Worm (Caenorhabditis elegans) whole organism, L1 larva: ENCODE results near the gene cnnm-3.

ENCODE experiments used
- C04F5.9 ChIP-seq: sonication (generic microtip); optimal IDR thresholded peaks from 2 replicates; lab custom pipeline; 2016; ENCODE audit warnings: missing genetic modification characterization, missing compliant biosample characterization
- C16A3.4 ChIP-seq: fragments of 150-350 bp; optimal IDR thresholded peaks from 2 replicates; lab custom pipeline; 2014; ENCODE audit warnings: missing biosample characterization, missing genetic modification characterization
- Y116A8C.19 ChIP-seq: sonication (generic microtip); optimal IDR thresholded peaks from 2 replicates; lab custom pipeline; 2016; ENCODE audit warnings: missing compliant biosample characterization, missing genetic modification characterization, borderline replicate concordance
- ama-1 ChIP-seq: fragments of 150-350 bp; optimal IDR thresholded peaks from 2 replicates; lab custom pipeline; 2014
- blmp-1 ChIP-seq: fragments of 150-350 bp; optimal IDR thresholded peaks from 2 replicates; lab custom pipeline; 2014; ENCODE audit warnings: missing biosample characterization, missing genetic modification characterization
- ceh-63 ChIP-seq: fragments of 200-800 bp; sonication (Bioruptor generic); optimal IDR thresholded peaks from 2 replicates; lab custom pipeline; 2018; ENCODE audit warnings: mild to moderate bottlenecking, missing genetic modification characterization, missing compliant biosample characterization
- ceh-82 ChIP-seq, 3 experiments: fragments of 150-350 bp in 1 of 3; sonication (generic microtip) in 2 of 3; optimal IDR thresholded peaks; 2 replicates each; lab custom pipeline; 2014 to 2017; ENCODE audit warnings: missing biosample characterization in 3 of 3, missing genetic modification characterization in 3 of 3
- efl-1 ChIP-seq, 4 experiments: fragments of 150-350 bp; optimal IDR thresholded peaks in 3 of 4; peaks in 1 of 4; 1 replicate in 1 of 4; 2 replicates in 3 of 4; lab custom pipeline; 2014; ENCODE audit warnings: missing biosample characterization in 2 of 4, missing genetic modification characterization in 2 of 4, missing genetic modification reagents in 2 of 4
- egl-13 ChIP-seq: sonication (generic microtip); optimal IDR thresholded peaks from 2 replicates; lab custom pipeline; 2016; ENCODE audit warnings: missing genotype, missing genetic modification reagents, missing genetic modification characterization, missing compliant biosample characterization
- egl-27 ChIP-seq, 2 experiments: fragments of 150-350 bp in 1 of 2; sonication (generic microtip); optimal IDR thresholded peaks; 3 replicates each; lab custom pipeline; 2017 to 2018; ENCODE audit warnings: missing biosample characterization in 2 of 2, missing genetic modification characterization in 2 of 2, missing genetic modification reagents in 2 of 2
- ets-5 ChIP-seq: fragments of 200-800 bp; sonication (Bioruptor generic); IDR thresholded peaks from 2 replicates; pipeline ENCODE4 v1.3.6; 2022; ENCODE audit warnings: missing genetic modification characterization, missing compliant biosample characterization
- fkh-8 ChIP-seq: sonication (generic microtip); optimal IDR thresholded peaks from 2 replicates; lab custom pipeline; 2016; ENCODE audit warnings: mild to moderate bottlenecking, missing genetic modification characterization, missing compliant biosample characterization
- grh-1 ChIP-seq: fragments of 200-800 bp; sonication (Bioruptor generic); IDR thresholded peaks from 2 replicates; pipeline ENCODE4 v1.3.6; 2022; ENCODE audit warnings: missing genetic modification reagents, missing genetic modification characterization, missing compliant biosample characterization
- hlh-17 ChIP-seq: fragments of 200-800 bp; sonication (Bioruptor generic); optimal IDR thresholded peaks from 2 replicates; lab custom pipeline; 2018; ENCODE audit warnings: missing genetic modification characterization, mild to moderate bottlenecking, missing compliant biosample characterization, moderate library complexity, borderline replicate concordance
- hlh-4 ChIP-seq: sonication (generic microtip); optimal IDR thresholded peaks from 2 replicates; lab custom pipeline; 2016; ENCODE audit warnings: mild to moderate bottlenecking, missing genetic modification characterization, missing compliant biosample characterization
- hpl-2 ChIP-seq: fragments of 150-350 bp; optimal IDR thresholded peaks from 2 replicates; lab custom pipeline; 2014; ENCODE audit warnings: missing biosample characterization, missing genetic modification reagents, missing genetic modification characterization
- jun-1 ChIP-seq: fragments of 150-350 bp; optimal IDR thresholded peaks from 2 replicates; lab custom pipeline; 2014; ENCODE audit warnings: missing biosample characterization, missing genetic modification reagents, missing genetic modification characterization
- lin-13 ChIP-seq: fragments of 150-350 bp; optimal IDR thresholded peaks from 2 replicates; lab custom pipeline; 2014; ENCODE audit warnings: missing biosample characterization, missing genetic modification reagents, missing genetic modification characterization
- lin-15B ChIP-seq: fragments of 150-350 bp; sonication (generic microtip); optimal IDR thresholded peaks from 3 replicates; lab custom pipeline; 2014; ENCODE audit warnings: missing biosample characterization, missing genetic modification characterization
- lin-39 ChIP-seq: fragments of 150-350 bp; optimal IDR thresholded peaks from 2 replicates; lab custom pipeline; 2014; ENCODE audit warnings: missing biosample characterization, missing genetic modification reagents, missing genetic modification characterization
- lir-3 ChIP-seq: sonication (generic microtip); optimal IDR thresholded peaks from 2 replicates; lab custom pipeline; 2016; ENCODE audit warnings: mild to moderate bottlenecking, missing genetic modification characterization, moderate library complexity, missing compliant biosample characterization; ENCODE audit not compliant: poor library complexity
- lsy-2 ChIP-seq, 2 experiments: fragments of 150-350 bp; optimal IDR thresholded peaks; 2 replicates each; lab custom pipeline; 2014; ENCODE audit warnings: missing biosample characterization in 2 of 2, missing genetic modification characterization in 2 of 2
- mdl-1 ChIP-seq, 2 experiments: fragments of 150-350 bp; optimal IDR thresholded peaks; 2 replicates each; lab custom pipeline; 2014 to 2017; ENCODE audit warnings: missing biosample characterization in 2 of 2, missing genetic modification characterization in 2 of 2, inconsistent platforms in 1 of 2
- mep-1 ChIP-seq: fragments of 150-350 bp; optimal IDR thresholded peaks from 2 replicates; lab custom pipeline; 2014; ENCODE audit warnings: missing biosample characterization, missing genetic modification characterization
- nhr-12 ChIP-seq: sonication (generic microtip); optimal IDR thresholded peaks from 2 replicates; lab custom pipeline; 2017; ENCODE audit warnings: missing biosample characterization, missing genetic modification characterization
- nhr-19 ChIP-seq: fragments of 200-800 bp; sonication (Bioruptor generic); conservative IDR thresholded peaks from 2 replicates; pipeline ENCODE4 v1.3.6; 2022; ENCODE audit warnings: missing genetic modification characterization, missing compliant biosample characterization
- nhr-20 ChIP-seq: sonication (generic microtip); optimal IDR thresholded peaks from 2 replicates; lab custom pipeline; 2016; ENCODE audit warnings: mild to moderate bottlenecking, missing genetic modification characterization, missing compliant biosample characterization
- nhr-71 ChIP-seq: sonication (generic microtip); optimal IDR thresholded peaks from 2 replicates; lab custom pipeline; 2016; ENCODE audit warnings: mild to moderate bottlenecking, missing genetic modification characterization, moderate library complexity, missing compliant biosample characterization
- nhr-76 ChIP-seq: sonication (generic microtip); optimal IDR thresholded peaks from 2 replicates; lab custom pipeline; 2017; ENCODE audit warnings: missing biosample characterization, missing genetic modification characterization
- nhr-85 ChIP-seq: sonication (generic microtip); peaks from one replicate; lab custom pipeline; 2016; ENCODE audit warnings: missing genetic modification characterization, inconsistent platforms, missing compliant biosample characterization
- nhr-90 ChIP-seq: sonication (generic microtip); optimal IDR thresholded peaks from 2 replicates; lab custom pipeline; 2016; ENCODE audit warnings: mild to moderate bottlenecking, missing genetic modification characterization, missing compliant biosample characterization; ENCODE audit not compliant: poor library complexity
- pqm-1 ChIP-seq: sonication (generic microtip); optimal IDR thresholded peaks from 3 replicates; lab custom pipeline; 2017; ENCODE audit warnings: missing biosample characterization, missing genetic modification characterization
- snpc-4 ChIP-seq: fragments of 150-350 bp; optimal IDR thresholded peaks from 2 replicates; lab custom pipeline; 2014; ENCODE audit warnings: missing biosample characterization, missing genetic modification characterization
- snu-23 ChIP-seq: sonication (generic microtip); optimal IDR thresholded peaks from 2 replicates; lab custom pipeline; 2016; ENCODE audit warnings: missing genetic modification characterization, missing compliant biosample characterization
- sptf-1 ChIP-seq: fragments of 150-350 bp; optimal IDR thresholded peaks from 2 replicates; lab custom pipeline; 2014; ENCODE audit warnings: missing biosample characterization, missing genetic modification characterization
- sup-37 ChIP-seq: fragments of 200-800 bp; sonication (Bioruptor generic); optimal IDR thresholded peaks from 2 replicates; lab custom pipeline; 2018; ENCODE audit warnings: mild to moderate bottlenecking, missing genetic modification characterization, missing compliant biosample characterization
- tbx-2 ChIP-seq: sonication (generic microtip); optimal IDR thresholded peaks from 2 replicates; lab custom pipeline; 2016; ENCODE audit warnings: missing genetic modification characterization, missing compliant biosample characterization
- unc-30 ChIP-seq: sonication (generic microtip); optimal IDR thresholded peaks from 2 replicates; lab custom pipeline; 2017; ENCODE audit warnings: missing biosample characterization, missing genetic modification characterization
- unc-62 ChIP-seq: fragments of 150-350 bp; optimal IDR thresholded peaks from 2 replicates; lab custom pipeline; 2014; ENCODE audit warnings: missing biosample characterization, missing genetic modification reagents, missing genetic modification characterization
- unc-86 ChIP-seq: sonication (generic microtip); optimal IDR thresholded peaks from 2 replicates; lab custom pipeline; 2016; ENCODE audit warnings: missing genetic modification characterization, missing compliant biosample characterization
- unc-98 ChIP-seq: fragments of 200-800 bp; sonication (Bioruptor generic); IDR thresholded peaks from 2 replicates; pipeline ENCODE4 v1.3.6; 2022; ENCODE audit warnings: missing genetic modification characterization, missing compliant biosample characterization
- xbp-1 ChIP-seq: sonication (generic microtip); optimal IDR thresholded peaks from 2 replicates; lab custom pipeline; 2016; ENCODE audit warnings: missing genetic modification characterization, missing compliant biosample characterization
- zip-4 ChIP-seq: fragments of 200-800 bp; sonication (Bioruptor generic); optimal IDR thresholded peaks from 2 replicates; lab custom pipeline; 2018; ENCODE audit warnings: mild to moderate bottlenecking, missing genetic modification characterization, moderate library complexity, missing compliant biosample characterization

cnnm-3 gene

DNA sequence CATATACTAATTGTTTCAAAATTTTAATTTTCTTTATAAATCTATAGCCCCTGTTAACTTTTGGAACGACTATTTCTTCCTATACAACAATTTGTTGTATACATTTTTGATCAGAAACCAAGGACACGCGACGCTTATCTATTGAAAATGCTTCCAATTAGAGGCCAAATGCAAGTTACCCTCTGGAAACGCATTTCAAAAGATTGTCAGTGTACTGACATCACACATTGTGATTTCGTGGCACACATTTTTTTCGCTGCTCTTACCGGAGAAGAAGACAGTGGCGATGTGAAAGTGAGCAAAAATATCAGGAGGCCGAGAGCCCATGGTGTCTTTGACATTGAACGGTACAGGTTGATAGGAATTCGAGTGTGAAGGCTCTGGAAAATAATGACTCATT lies at the start of gene cnnm-3:
Gene cnnm-3 (minus strand): TSS at position 382 of the 400 bp plus-strand sequence.
- TF ChIP-seq jun-1 (tag; lab: Kevin White, UChicago) (no peak), sup-37 (no peak), unc-62 (GFP tag; lab: Kevin White, UChicago) (no peak), lin-13 (GFP tag; lab: Kevin White, UChicago) (no peak), nhr-85 (no peak), egl-13 (tag; lab: Kevin White, UChicago) (no peak), nhr-12 (tag; lab: Kevin White, UChicago) (no peak), tbx-2 (no peak), snpc-4 (tag; lab: Kevin White, UChicago) (no peak), nhr-19 (GFP tag; lab: Robert Waterston, UW) (no peak), lsy-2 (tag; optimal IDR thresholded peaks at IDR 0.05; lab: Kevin White, UChicago) (no peak), ama-1 (no peak), fkh-8 (tag; lab: Kevin White, UChicago) (no peak), ets-5 (GFP tag; lab: Robert Waterston, UW) (no peak), ceh-63 (no peak), xbp-1 (tag; lab: Kevin White, UChicago) (no peak), snu-23 (GFP tag; lab: Kevin White, UChicago) (no peak), grh-1 (GFP tag; lab: Robert Waterston, UW) (no peak)

ce11 chrX:3094304-3094703 lies 48.7 kb upstream of the cnnm-3 start, which contains the start of gene wrt-2:
Gene wrt-2, minus strand, starts transcription at chrX:3094349.
- TF ChIP-seq xbp-1 (tag; lab: Kevin White, UChicago) = no peak
- no peak for TF ChIP-seq unc-62 (GFP tag; lab: Kevin White, UChicago)
- TF ChIP-seq blmp-1 (tag; lab: Kevin White, UChicago) = peak; percentile 83
- TF ChIP-seq efl-1 (optimal IDR thresholded peaks at IDR 0.05; lab: Kevin White, UChicago) = no peak
- TF ChIP-seq efl-1 (GFP tag; optimal IDR thresholded peaks at IDR 0.05 in 1 of 2; lab: Kevin White, UChicago) = peak in 1 of 2 experiments; percentile 10
- no peak for TF ChIP-seq egl-27 (tag; optimal IDR thresholded peaks at IDR 0.05; lab: Kevin White, UChicago)
- no peak for TF ChIP-seq lin-39
- TF ChIP-seq hlh-17 (GFP tag; lab: Kevin White, UChicago) = no peak
- TF ChIP-seq nhr-71 = no peak
- no peak for TF ChIP-seq Y116A8C.19 (tag; lab: Kevin White, UChicago)
- no peak for TF ChIP-seq lin-15B
- TF ChIP-seq hlh-4 = no peak
- TF ChIP-seq ets-5 (GFP tag; lab: Robert Waterston, UW) = no peak

- peak; percentile 23 for TF ChIP-seq nhr-90 (tag; lab: Kevin White, UChicago)
- TF ChIP-seq nhr-12 (tag; lab: Kevin White, UChicago) = no peak
- peak; percentile 12 for TF ChIP-seq nhr-71
Measured at ce11 chrX:3092460-3092859, 46.8 kb upstream of the cnnm-3 start.

DNA sequence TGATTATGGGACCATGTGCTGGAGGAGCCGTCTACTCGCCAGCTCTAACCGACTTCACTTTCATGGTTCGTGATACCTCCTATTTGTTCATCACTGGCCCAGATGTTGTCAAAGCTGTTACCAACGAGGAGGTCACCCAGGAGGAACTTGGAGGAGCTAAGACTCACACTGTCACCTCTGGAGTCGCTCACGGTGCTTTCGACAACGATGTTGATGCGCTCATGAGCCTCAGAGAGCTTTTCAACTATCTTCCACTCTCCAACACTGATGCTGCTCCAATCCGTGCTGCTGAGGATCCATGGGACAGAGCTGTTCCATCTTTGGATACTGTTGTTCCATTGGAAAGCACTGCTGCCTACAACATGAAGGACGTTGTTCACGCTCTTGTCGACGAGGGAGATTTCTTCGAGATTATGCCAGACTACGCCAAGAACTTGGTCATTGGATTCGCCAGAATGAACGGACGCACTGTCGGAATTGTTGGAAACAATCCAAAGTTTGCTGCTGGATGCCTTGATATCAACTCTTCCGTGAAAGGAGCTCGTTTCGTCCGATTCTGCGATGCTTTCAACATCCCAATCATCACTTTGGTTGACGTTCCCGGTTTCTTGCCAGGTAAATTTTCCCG lies 45.6 kb upstream of the cnnm-3 start:
- TF ChIP-seq nhr-76 = no peak
- peak; percentile 6 for TF ChIP-seq nhr-85

DNA sequence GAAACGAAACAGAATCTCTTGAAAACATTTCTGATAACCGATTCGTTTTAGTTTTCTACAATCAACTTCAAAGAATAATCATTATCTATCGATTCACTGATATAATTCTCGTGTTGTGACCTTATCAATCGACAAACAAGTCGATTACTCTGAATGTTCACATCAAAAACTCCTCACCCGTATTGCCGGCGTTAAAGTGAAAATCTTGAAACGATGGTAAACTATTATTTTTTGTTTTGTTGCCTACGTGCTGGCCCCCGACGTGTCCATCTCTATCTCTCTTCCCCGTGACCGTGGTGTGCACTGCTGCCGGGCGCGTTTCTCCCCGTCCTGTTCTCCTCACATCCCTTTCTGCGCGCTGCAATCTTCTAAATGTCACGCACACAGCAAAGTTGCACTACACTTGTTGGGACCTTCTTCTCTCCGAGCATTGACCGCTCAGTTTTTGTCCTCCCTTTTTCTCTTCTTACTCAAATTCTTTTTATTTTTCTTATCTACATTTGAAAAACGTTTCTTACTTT lies 44.3 kb upstream of the cnnm-3 start:
- TF ChIP-seq nhr-19 (GFP tag; lab: Robert Waterston, UW) (peak; percentile 51; the same call in 1 of the 2 replicates), nhr-85 (peak; percentile 74), hpl-2 (GFP tag; lab: Kevin White, UChicago) (no peak), nhr-71 (peak; percentile 61), lir-3 (tag; lab: Kevin White, UChicago) (peak; percentile 22), sup-37 (no peak), lin-15B (no peak), efl-1 (optimal IDR thresholded peaks at IDR 0.05; lab: Kevin White, UChicago) (peak; percentile 4 to 11), efl-1 (GFP tag; optimal IDR thresholded peaks at IDR 0.05 in 1 of 2; lab: Kevin White, UChicago) (peak in 1 of 2 experiments; percentile 92), pqm-1 (peak; percentile 25), ceh-82 (tag; optimal IDR thresholded peaks at IDR 0.05; lab: Kevin White, UChicago) (peak in 1 of 3 experiments; percentile 65), zip-4 (GFP tag; lab: Kevin White, UChicago) (no peak), unc-86 (tag; lab: Kevin White, UChicago) (no peak), unc-98 (no peak), C16A3.4 (tag; lab: Kevin White, UChicago) (no peak), unc-30 (tag; lab: Kevin White, UChicago) (no peak), mep-1 (peak; percentile 49), nhr-20 (peak; percentile 62), C04F5.9 (tag; lab: Kevin White, UChicago) (no peak), sptf-1 (tag; lab: Kevin White, UChicago) (no peak), mdl-1 (tag; optimal IDR thresholded peaks at IDR 0.05; lab: Kevin White, UChicago) (peak in 1 of 2 experiments; percentile 57)
